Worm (Caenorhabditis elegans) whole organism, L2 larva: ENCODE results near the gene C15F1.8.

ENCODE experiments used
- ceh-16 ChIP-seq: fragments of 150-350 bp; optimal IDR thresholded peaks from 2 replicates; lab custom pipeline; 2014; ENCODE audit warnings: missing biosample characterization, missing genetic modification characterization
- ceh-82 ChIP-seq: fragments of 150-350 bp; optimal IDR thresholded peaks from 2 replicates; lab custom pipeline; 2014; ENCODE audit warnings: missing biosample characterization, missing genetic modification characterization
- egl-27 ChIP-seq: sonication (generic microtip); optimal IDR thresholded peaks from 3 replicates; lab custom pipeline; 2017; ENCODE audit warnings: missing biosample characterization, missing genetic modification reagents, missing genetic modification characterization
- elt-1 ChIP-seq: fragments of 150-350 bp; optimal IDR thresholded peaks from 2 replicates; lab custom pipeline; 2014; ENCODE audit warnings: missing biosample characterization, missing genetic modification characterization
- elt-3 ChIP-seq: sonication (generic microtip); optimal IDR thresholded peaks from 2 replicates; lab custom pipeline; 2017; ENCODE audit warnings: missing biosample characterization, missing genetic modification characterization
- lin-13 ChIP-seq: fragments of 150-350 bp; optimal IDR thresholded peaks from 2 replicates; lab custom pipeline; 2014; ENCODE audit warnings: missing biosample characterization, missing genetic modification reagents, missing genetic modification characterization
- lin-39 ChIP-seq: fragments of 150-350 bp; optimal IDR thresholded peaks from 2 replicates; lab custom pipeline; 2014; ENCODE audit warnings: missing biosample characterization, missing genetic modification reagents, missing genetic modification characterization
- lsy-2 ChIP-seq, 2 experiments: fragments of 150-350 bp in 1 of 2; sonication (generic microtip) in 1 of 2; optimal IDR thresholded peaks; 2 replicates each; lab custom pipeline; 2014 to 2017; ENCODE audit warnings: missing biosample characterization in 2 of 2, missing genetic modification characterization in 2 of 2
- skn-1 ChIP-seq: sonication (generic microtip); optimal IDR thresholded peaks from 2 replicates; lab custom pipeline; 2017; ENCODE audit warnings: missing biosample characterization, missing genetic modification characterization
- unc-62 ChIP-seq: fragments of 150-350 bp; optimal IDR thresholded peaks from 2 replicates; lab custom pipeline; 2014; ENCODE audit warnings: missing biosample characterization, missing genetic modification reagents, missing genetic modification characterization

DNA sequence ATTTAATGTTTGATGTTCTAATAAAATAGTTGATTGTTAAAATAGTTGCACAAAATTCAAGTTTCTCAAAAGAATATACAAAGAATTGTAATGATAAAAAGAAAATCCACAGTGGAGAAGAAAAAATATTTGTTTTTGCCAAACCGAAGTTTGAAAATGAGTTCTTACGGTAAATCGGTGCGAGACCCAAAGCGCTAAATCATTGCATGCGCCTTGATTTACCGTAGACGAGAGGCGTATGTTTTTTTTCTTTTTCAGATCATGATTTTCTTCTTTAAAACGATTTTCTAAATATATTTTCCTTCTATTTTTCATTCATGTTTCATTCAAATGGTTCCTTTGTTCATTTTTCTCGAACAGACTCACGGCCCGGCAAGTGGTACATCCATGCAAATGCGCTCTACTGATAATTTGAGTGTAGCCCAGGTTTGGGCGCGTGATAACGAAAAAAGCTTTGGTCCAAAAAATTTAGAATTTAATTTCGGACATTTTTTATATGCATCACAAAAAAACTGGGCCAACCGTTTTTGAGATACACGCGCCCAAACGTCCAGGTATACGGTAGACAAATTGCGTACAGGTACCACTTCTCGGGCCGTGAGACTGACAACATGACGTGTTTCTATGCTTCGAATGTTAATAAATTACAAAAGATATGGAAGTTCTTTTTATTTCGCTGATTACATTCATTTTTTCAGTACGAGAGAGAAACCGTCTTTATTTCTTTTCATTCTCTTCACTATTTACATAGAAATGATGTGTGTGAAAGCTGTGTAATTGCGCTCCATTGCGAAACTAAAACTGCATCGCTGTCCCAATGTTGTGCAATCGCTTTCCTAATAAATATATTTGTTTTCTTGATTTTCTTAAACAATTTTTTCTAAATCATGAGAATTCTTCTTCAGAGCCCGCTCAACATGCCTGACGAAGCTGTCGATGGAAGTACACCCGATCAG is 47.5 kb upstream of the C15F1.8 start, which contains the start of gene znf-598:
- TF ChIP-seq ceh-16 (tag; lab: Kevin White, UChicago) (no peak), egl-27 (tag; lab: Kevin White, UChicago) (no peak), lin-39 (tag; lab: Kevin White, UChicago) (no peak), lin-13 (peak; percentile 45), elt-3 (no peak), ceh-82 (tag; lab: Kevin White, UChicago) (no peak), skn-1 (tag; lab: Kevin White, UChicago) (no peak), elt-1 (tag; lab: Kevin White, UChicago) (no peak), lsy-2 (tag; optimal IDR thresholded peaks at IDR 0.05; lab: Kevin White, UChicago) (peak in 1 of 2 experiments; percentile 77), unc-62 (GFP tag; lab: Kevin White, UChicago) (no peak)
